Worm (Caenorhabditis elegans) whole organism, L4 larva: ENCODE data around the gene F09F7.6.

Source experiments
- F26F4.8 ChIP-seq: fragments of 200-800 bp; sonication (Bioruptor generic); conservative IDR thresholded peaks from 2 replicates; pipeline ENCODE4 v1.3.6; 2022; ENCODE audit warnings: missing genetic modification characterization, missing compliant biosample characterization
- lir-3 ChIP-seq: sonication (generic microtip); optimal IDR thresholded peaks from 2 replicates; lab custom pipeline; 2016; ENCODE audit warnings: mild to moderate bottlenecking, missing genetic modification characterization, missing compliant biosample characterization
- mxl-3 ChIP-seq: fragments of 200-800 bp; sonication (Bioruptor generic); optimal IDR thresholded peaks from 2 replicates; lab custom pipeline; 2018; ENCODE audit warnings: mild to moderate bottlenecking, missing genetic modification characterization, missing compliant biosample characterization
- nhr-11 ChIP-seq: fragments of 150-350 bp; optimal IDR thresholded peaks from 2 replicates; lab custom pipeline; 2014; ENCODE audit warnings: missing biosample characterization, missing genetic modification characterization
- nhr-237 ChIP-seq: sonication (generic microtip); optimal IDR thresholded peaks from 2 replicates; lab custom pipeline; 2017; ENCODE audit warnings: missing biosample characterization, missing genetic modification characterization
- nhr-48 ChIP-seq: sonication (generic microtip); optimal IDR thresholded peaks from 2 replicates; lab custom pipeline; 2016; ENCODE audit warnings: mild to moderate bottlenecking, missing genetic modification characterization, missing compliant biosample characterization
- pha-4 ChIP-seq, 2 experiments: fragments of 150-350 bp in 1 of 2; fragments of 200-800 bp in 1 of 2; sonication (Bioruptor generic) in 1 of 2; IDR thresholded peaks in 1 of 2; optimal IDR thresholded peaks in 1 of 2; 2 replicates each; pipeline versions ENCODE4 v1.3.6 to Lab custom; 2014 to 2022; ENCODE audit warnings: missing genetic modification characterization in 2 of 2, missing genetic modification reagents in 2 of 2, missing biosample characterization in 1 of 2, missing compliant biosample characterization in 1 of 2
- pqm-1 ChIP-seq: sonication (generic microtip); optimal IDR thresholded peaks from 2 replicates; lab custom pipeline; 2017; ENCODE audit warnings: missing biosample characterization, missing genetic modification characterization

ce11 chrIII:5584647-5585046 lies 32.7 kb upstream of the F09F7.6 start, which contains the start of gene F56D2.3:
- TF ChIP-seq pha-4 (GFP tag; IDR thresholded peaks at IDR 0.05; lab: Robert Waterston, UW) (no peak), pha-4 (tag; optimal IDR thresholded peaks at IDR 0.05; lab: Kevin White, UChicago) (no peak), mxl-3 (GFP tag; lab: Kevin White, UChicago) (no peak), pqm-1 (tag; lab: Kevin White, UChicago) (no peak), F26F4.8 (GFP tag; lab: Robert Waterston, UW) (no peak), nhr-237 (tag; lab: Kevin White, UChicago) (no peak), lir-3 (tag; lab: Kevin White, UChicago) (no peak), nhr-48 (tag; lab: Kevin White, UChicago) (no peak), nhr-11 (tag; lab: Kevin White, UChicago) (no peak)
